Fruit fly (Drosophila melanogaster): Measurements from ENCODE around the gene CG7546.

The CG7546 gene

DNA sequence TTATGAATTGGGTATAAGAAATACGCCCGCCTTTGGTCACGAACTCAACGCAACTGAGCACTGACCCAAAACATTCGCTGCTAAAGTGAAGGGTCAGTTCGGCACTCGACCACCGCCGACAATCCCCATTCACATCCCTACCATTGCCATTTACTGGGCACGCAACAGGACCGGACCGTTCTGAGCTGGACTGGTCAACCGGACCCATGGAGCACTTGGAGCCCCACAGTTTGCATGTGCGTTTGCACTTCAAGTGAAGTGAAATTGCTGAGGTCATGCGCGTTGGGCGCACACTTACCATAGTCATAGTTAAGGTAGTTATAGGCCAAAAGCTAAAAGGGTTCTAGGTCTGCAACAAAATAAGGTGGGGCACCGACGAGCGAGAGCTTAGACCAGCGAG lies 49.2 kb downstream of the CG7546 start, which contains the start of gene CG14837:
CG14837 (minus strand) TSS at position 101 of the 400 bp plus-strand sequence.
- TF ChIP-seq jim (GFP tag; optimal IDR thresholded peaks at IDR 0.05) = no peak
- TF ChIP-seq br (GFP tag; optimal IDR thresholded peaks at IDR 0.05) = no peak
- TF ChIP-seq lola (GFP tag; optimal IDR thresholded peaks at IDR 0.05) = no peak

DNA sequence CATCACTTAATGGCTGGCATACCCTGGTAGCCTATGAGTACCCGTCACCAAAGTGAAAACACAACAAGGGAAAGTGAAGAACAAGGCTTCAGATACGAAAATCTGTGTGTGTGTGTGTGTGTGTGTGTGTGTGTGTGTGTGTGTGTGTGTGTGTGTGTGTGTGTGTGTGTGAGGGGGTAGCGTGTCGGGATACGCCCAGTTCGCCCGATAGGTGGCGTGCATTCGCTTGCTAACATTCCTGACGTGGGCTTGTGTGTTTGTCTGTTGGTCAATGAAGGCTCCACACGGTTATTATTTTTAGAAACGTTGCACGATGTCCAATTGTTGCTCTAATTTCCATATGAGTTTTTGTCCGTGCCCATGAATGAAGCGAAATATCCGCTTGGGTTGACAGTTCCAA lies 49.8 kb downstream of the CG7546 start:
- TF ChIP-seq sv (GFP tag; optimal IDR thresholded peaks at IDR 0.05) = no peak
- no peak for TF ChIP-seq CrebA (GFP tag; optimal IDR thresholded peaks at IDR 0.05; ENCODE audit: borderline replicate concordance)
- no peak for TF ChIP-seq Abd-B (GFP tag; optimal IDR thresholded peaks at IDR 0.05)
- TF ChIP-seq Dfd (GFP tag; optimal IDR thresholded peaks at IDR 0.05) = no peak
- TF ChIP-seq GATAd (GFP tag; optimal IDR thresholded peaks at IDR 0.05) = no peak
- no peak for TF ChIP-seq rgr (GFP tag; optimal IDR thresholded peaks at IDR 0.05)
- no peak for TF ChIP-seq usp (GFP tag; optimal IDR thresholded peaks at IDR 0.05)
- no peak for TF ChIP-seq sage (GFP tag; optimal IDR thresholded peaks at IDR 0.05)
- TF ChIP-seq lola (GFP tag; optimal IDR thresholded peaks at IDR 0.05) = no peak
- no peak for TF ChIP-seq dmrt93B (GFP tag; optimal IDR thresholded peaks at IDR 0.05)
- no peak for TF ChIP-seq Hnf4 (GFP tag; optimal IDR thresholded peaks at IDR 0.05)
- no peak for TF ChIP-seq Dif (GFP tag; optimal IDR thresholded peaks at IDR 0.05; ENCODE audit: partially characterized antibody)
- no peak for TF ChIP-seq OdsH (GFP tag; optimal IDR thresholded peaks at IDR 0.05)
- no peak for TF ChIP-seq jim (GFP tag; optimal IDR thresholded peaks at IDR 0.05)
- TF ChIP-seq fru (GFP tag; optimal IDR thresholded peaks at IDR 0.05) = no peak
- TF ChIP-seq tai (GFP tag; optimal IDR thresholded peaks at IDR 0.05) = no peak

- TF ChIP-seq Rel (GFP tag; optimal IDR thresholded peaks at IDR 0.05) = no peak
- no peak for TF ChIP-seq Rel (tag; optimal IDR thresholded peaks at IDR 0.05)
- no peak for TF ChIP-seq Dif (GFP tag; optimal IDR thresholded peaks at IDR 0.05; ENCODE audit: partially characterized antibody)
- no peak for TF ChIP-seq HLH106 (tag; optimal IDR thresholded peaks at IDR 0.05)
- no peak for TF ChIP-seq Hr78 (GFP tag; optimal IDR thresholded peaks at IDR 0.05)
- TF ChIP-seq lola (GFP tag; optimal IDR thresholded peaks at IDR 0.05) = no peak
- TF ChIP-seq Myc (optimal IDR thresholded peaks at IDR 0.05) = no peak
- TF ChIP-seq dmrt93B (GFP tag; optimal IDR thresholded peaks at IDR 0.05) = no peak
- no peak for TF ChIP-seq woc (GFP tag; optimal IDR thresholded peaks at IDR 0.05)
- no peak for TF ChIP-seq fru (GFP tag; optimal IDR thresholded peaks at IDR 0.05)
- TF ChIP-seq Hnf4 (GFP tag; optimal IDR thresholded peaks at IDR 0.05) = no peak
- no peak for TF ChIP-seq Sp1 (GFP tag; optimal IDR thresholded peaks at IDR 0.05)
- TF ChIP-seq Mio (GFP tag; optimal IDR thresholded peaks at IDR 0.05) = no peak
- no peak for TF ChIP-seq Hr83 (GFP tag; optimal IDR thresholded peaks at IDR 0.05; ENCODE audit: poor library complexity, severe bottlenecking)
- TF ChIP-seq rgr (GFP tag; optimal IDR thresholded peaks at IDR 0.05) = no peak
- no peak for TF ChIP-seq N (GFP tag; optimal IDR thresholded peaks at IDR 0.05)
- TF ChIP-seq usp (GFP tag; optimal IDR thresholded peaks at IDR 0.05) = no peak
- no peak for TF ChIP-seq CrebA (GFP tag; optimal IDR thresholded peaks at IDR 0.05; ENCODE audit: borderline replicate concordance)
- TF ChIP-seq Abd-B (GFP tag; optimal IDR thresholded peaks at IDR 0.05) = no peak
Measured at dm6 chr3L:7562310-7562709, 51.5 kb downstream of the CG7546 start, which contains the start of gene frac. Gene frac, plus strand, starts transcription at chr3L:7562610.

Data from whole organism, wandering third instar larva.